Fruit fly (Drosophila melanogaster) whole organism: ENCODE measurements around the gene Gbs-70E.

Experiments
- CG8478 ChIP-seq: fragments of >200 bp; optimal IDR thresholded peaks from 2 replicates; lab custom pipeline; 2018; ENCODE audit warnings: inconsistent platforms
- EcR ChIP-seq, 2 experiments: fragments of >200 bp; optimal IDR thresholded peaks; 2 replicates each; lab custom pipeline; 2017; ENCODE audit warnings: missing biosample characterization in 2 of 2, missing genetic modification characterization in 2 of 2, missing genetic modification reagents in 2 of 2
- pan ChIP-seq: fragments of >200 bp; optimal IDR thresholded peaks from 2 replicates; lab custom pipeline; 2017
- psq ChIP-seq: fragments of >200 bp; optimal IDR thresholded peaks from 2 replicates; lab custom pipeline; 2017
- usp ChIP-seq: fragments of >200 bp; optimal IDR thresholded peaks from 2 replicates; lab custom pipeline; 2017; ENCODE audit warnings: missing biosample characterization, missing genetic modification characterization, mixed read lengths

DNA sequence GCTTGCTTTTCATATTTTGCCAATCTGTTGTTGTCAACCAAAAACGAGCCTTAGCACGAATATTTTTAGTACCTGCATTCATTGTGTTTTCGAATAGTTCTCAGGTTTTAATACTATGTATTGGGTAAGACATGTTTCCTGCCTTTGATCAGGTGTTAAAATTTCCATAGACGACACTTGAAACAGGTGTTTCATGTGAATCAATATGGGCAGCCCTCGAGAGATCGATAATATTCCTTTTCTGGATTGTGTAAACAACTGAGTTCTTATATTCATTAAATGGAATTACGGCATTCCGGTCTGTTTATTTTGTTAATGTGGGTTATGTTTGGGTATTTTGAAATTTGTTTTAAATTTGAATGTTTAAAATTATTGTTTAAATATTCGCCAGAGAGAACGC lies 1.6 kb downstream of the Gbs-70E start:
- TF ChIP-seq CG8478 (no peak), pan (no peak), psq (no peak), usp (GFP tag; lab: Kevin White, UChicago) (no peak), EcR (GFP tag; optimal IDR thresholded peaks at IDR 0.05; lab: Kevin White, UChicago) (no peak)
